Fruit fly (Drosophila melanogaster) whole organism, prepupa: ENCODE results near the gene Pex12.

Source experiments
- CG11762 ChIP-seq: fragments of 200-800 bp; sonication (Bioruptor generic); optimal IDR thresholded peaks from 3 replicates; lab custom pipeline; 2016; ENCODE audit warnings: missing biosample characterization, missing genetic modification characterization; ENCODE audit not compliant: insufficient read depth
- CG15336 ChIP-seq: fragments of 200-800 bp; sonication (Bioruptor generic); IDR thresholded peaks from 2 replicates; pipeline ENCODE4 v1.3.6; 2022; ENCODE audit warnings: missing biosample characterization, missing genetic modification characterization
- CG34406 ChIP-seq: fragments of 200-800 bp; sonication (Bioruptor generic); optimal IDR thresholded peaks from 3 replicates; lab custom pipeline; 2016; ENCODE audit warnings: missing biosample characterization, missing genetic modification characterization
- CG6808 ChIP-seq: fragments of 200-800 bp; sonication (Bioruptor generic); optimal IDR thresholded peaks from 3 replicates; lab custom pipeline; 2017; ENCODE audit warnings: missing biosample characterization, missing genetic modification characterization, mild to moderate bottlenecking, moderate library complexity, missing genetic modification reagents
- CG8119 ChIP-seq: fragments of 200-800 bp; sonication (Bioruptor generic); IDR thresholded peaks from 3 replicates; pipeline ENCODE4 v1.3.6; 2022; ENCODE audit warnings: missing biosample characterization, missing genetic modification characterization
- CG8319 ChIP-seq: fragments of 200-800 bp; sonication (Bioruptor generic); optimal IDR thresholded peaks from 3 replicates; lab custom pipeline; 2016; ENCODE audit warnings: missing biosample characterization, missing genetic modification characterization
- Hr39 ChIP-seq: fragments of 200-800 bp; sonication (Bioruptor generic); optimal IDR thresholded peaks from 2 replicates; lab custom pipeline; 2016; ENCODE audit warnings: missing biosample characterization, missing genetic modification characterization
- Sox102F ChIP-seq: fragments of 200-800 bp; sonication (Bioruptor generic); optimal IDR thresholded peaks from 2 replicates; lab custom pipeline; 2016; ENCODE audit warnings: missing biosample characterization, mild to moderate bottlenecking, missing genetic modification characterization
- achi ChIP-seq: fragments of 200-800 bp; sonication (Bioruptor generic); optimal IDR thresholded peaks from 3 replicates; lab custom pipeline; 2016; ENCODE audit warnings: missing biosample characterization, missing genetic modification characterization
- esn ChIP-seq: fragments of 200-800 bp; sonication (Bioruptor generic); optimal IDR thresholded peaks from 2 replicates; lab custom pipeline; 2016; ENCODE audit warnings: missing biosample characterization, mild to moderate bottlenecking, missing genetic modification characterization, moderate library complexity
- fd59A ChIP-seq: fragments of 200-800 bp; sonication (Bioruptor generic); optimal IDR thresholded peaks from 2 replicates; lab custom pipeline; 2017; ENCODE audit warnings: missing biosample characterization, mild to moderate bottlenecking, missing genetic modification characterization, missing genetic modification reagents
- fd85E ChIP-seq: fragments of 200-800 bp; sonication (Bioruptor generic); optimal IDR thresholded peaks from 3 replicates; lab custom pipeline; 2016; ENCODE audit warnings: missing biosample characterization, missing genetic modification characterization

- TF ChIP-seq CG34406 (GFP tag; lab: Kevin White, UChicago) (no peak), CG11762 (GFP tag; lab: Kevin White, UChicago) (no peak), achi (GFP tag; lab: Kevin White, UChicago) (no peak), Hr39 (GFP tag; lab: Kevin White, UChicago) (no peak), esn (no peak), Sox102F (GFP tag; lab: Kevin White, UChicago) (no peak), fd85E (GFP tag; lab: Kevin White, UChicago) (no peak), CG6808 (GFP tag; lab: Kevin White, UChicago) (no peak), CG8119 (GFP tag; lab: Robert Waterston, UW) (no peak), CG15336 (GFP tag; lab: Robert Waterston, UW) (no peak), fd59A (no peak), CG8319 (GFP tag; lab: Kevin White, UChicago) (no peak)
These were observed 23.0 kb downstream of the Pex12 start for dm6 chr2L:838786-839185.
